Fruit fly (Drosophila melanogaster) ovary, adult (tissue): ENCODE measurements around the gene CG14852.

Experiments used
- CG17801 ChIP-seq: fragments of 200-800 bp; optimal IDR thresholded peaks from 2 replicates; lab custom pipeline; 2019; ENCODE audit warnings: missing biosample characterization, mild to moderate bottlenecking, missing genetic modification characterization, moderate library complexity; ENCODE audit not compliant: partially characterized antibody

CG14852 gene

DNA sequence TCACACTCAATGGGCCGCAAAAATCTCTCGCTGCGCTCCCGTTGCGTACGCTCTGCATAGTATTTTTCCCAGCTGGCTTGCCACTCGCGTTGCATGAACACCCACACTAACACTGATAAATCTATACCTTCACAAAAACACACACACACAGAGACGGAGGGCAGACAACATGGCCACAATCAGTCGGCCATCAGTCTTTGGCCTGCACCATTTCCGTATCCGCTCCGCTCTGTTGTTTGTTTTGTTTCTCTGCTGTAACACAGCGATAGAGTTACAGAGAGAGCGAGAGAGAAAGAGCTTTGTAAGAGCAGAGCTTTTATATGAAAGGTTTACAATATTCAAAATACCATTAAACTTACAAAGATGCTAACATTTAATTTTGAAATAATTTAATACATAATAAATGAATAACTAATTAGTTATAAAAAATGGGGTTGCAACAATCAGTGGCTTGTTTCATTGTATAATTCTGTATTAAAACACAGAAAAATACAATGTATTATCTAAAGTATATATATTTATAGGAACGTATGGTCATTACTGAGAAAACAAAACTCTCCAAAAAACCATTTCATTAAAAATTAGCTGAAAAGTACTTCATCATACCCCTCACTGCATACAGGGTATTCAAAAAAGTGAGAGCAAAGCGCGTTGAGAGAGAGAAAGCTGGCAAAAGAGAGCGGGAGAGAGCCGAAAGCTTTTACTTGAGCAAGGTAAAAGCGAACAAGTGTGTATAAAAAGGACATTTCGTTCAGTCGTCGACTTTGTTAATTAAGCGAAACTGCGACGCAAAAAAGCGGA, 43.4 kb downstream of the CG14852 start, which contains the start of gene CG14853:
TSS of gene CG14853 (plus strand) at position 751 of the 801 bp plus-strand sequence.
- TF ChIP-seq CG17801 (GFP tag; lab: Kevin White, UChicago): no peak
